Worm (Caenorhabditis elegans) whole organism, L3 larva: ENCODE measurements around the gene ogdh-2.

Source experiments
- R02D3.7 ChIP-seq: fragments of 150-350 bp; optimal IDR thresholded peaks from 2 replicates; lab custom pipeline; 2014; ENCODE audit warnings: missing biosample characterization, missing genetic modification characterization
- ZK546.5 ChIP-seq: sonication (generic microtip); optimal IDR thresholded peaks from 2 replicates; lab custom pipeline; 2017; ENCODE audit warnings: missing biosample characterization, missing genetic modification characterization
- aly-2 ChIP-seq: fragments of 150-350 bp; optimal IDR thresholded peaks from 2 replicates; lab custom pipeline; 2014; ENCODE audit warnings: missing biosample characterization, missing genetic modification characterization
- ama-1 ChIP-seq: fragments of 150-350 bp; optimal IDR thresholded peaks from 2 replicates; lab custom pipeline; 2018
- ceh-16 ChIP-seq: sonication (generic microtip); optimal IDR thresholded peaks from 2 replicates; lab custom pipeline; 2017; ENCODE audit warnings: missing biosample characterization, missing genetic modification characterization
- ceh-28 ChIP-seq: fragments of 150-350 bp; optimal IDR thresholded peaks from 2 replicates; lab custom pipeline; 2014; ENCODE audit warnings: missing biosample characterization, missing genetic modification reagents, missing genetic modification characterization
- ceh-82 ChIP-seq: fragments of 150-350 bp; optimal IDR thresholded peaks from 2 replicates; lab custom pipeline; 2014; ENCODE audit warnings: missing biosample characterization, missing genetic modification characterization
- ceh-9 ChIP-seq: sonication (generic microtip); optimal IDR thresholded peaks from 2 replicates; lab custom pipeline; 2018; ENCODE audit warnings: missing biosample characterization, missing genetic modification characterization
- egl-5 ChIP-seq: fragments of 150-350 bp; optimal IDR thresholded peaks from 2 replicates; lab custom pipeline; 2017; ENCODE audit warnings: missing biosample characterization, missing genetic modification reagents, missing genetic modification characterization, inconsistent platforms
- elt-1 ChIP-seq: fragments of 150-350 bp; optimal IDR thresholded peaks from 2 replicates; lab custom pipeline; 2014; ENCODE audit warnings: missing biosample characterization, missing genetic modification characterization
- elt-3 ChIP-seq, 3 experiments: fragments of 150-350 bp in 1 of 3; sonication (generic microtip) in 2 of 3; optimal IDR thresholded peaks; 2 replicates in 2 of 3; 4 replicates in 1 of 3; lab custom pipeline; 2014 to 2017; ENCODE audit warnings: missing biosample characterization in 3 of 3, missing genetic modification characterization in 3 of 3
- eor-1 ChIP-seq, 2 experiments: fragments of 150-350 bp; optimal IDR thresholded peaks; 2 replicates each; lab custom pipeline; 2014 to 2018; ENCODE audit warnings: missing biosample characterization in 2 of 2, missing genetic modification characterization in 2 of 2
- fkh-10 ChIP-seq: sonication (generic microtip); optimal IDR thresholded peaks from 2 replicates; lab custom pipeline; 2017; ENCODE audit warnings: missing biosample characterization, missing genetic modification reagents, missing genetic modification characterization
- fkh-2 ChIP-seq: fragments of 150-350 bp; optimal IDR thresholded peaks from 2 replicates; lab custom pipeline; 2014; ENCODE audit warnings: missing biosample characterization, missing genetic modification reagents, missing genetic modification characterization
- fos-1 ChIP-seq: fragments of 150-350 bp; optimal IDR thresholded peaks from 2 replicates; lab custom pipeline; 2014; ENCODE audit warnings: missing biosample characterization, missing genetic modification characterization
- hmg-11 ChIP-seq: sonication (generic microtip); optimal IDR thresholded peaks from 2 replicates; lab custom pipeline; 2016; ENCODE audit warnings: missing genetic modification characterization, missing compliant biosample characterization
- lin-15B ChIP-seq: fragments of 150-350 bp; optimal IDR thresholded peaks from 2 replicates; lab custom pipeline; 2014; ENCODE audit warnings: missing biosample characterization, missing genetic modification characterization
- lsy-12 ChIP-seq: sonication (generic microtip); optimal IDR thresholded peaks from 2 replicates; lab custom pipeline; 2016; ENCODE audit warnings: mild to moderate bottlenecking, missing genetic modification characterization, missing compliant biosample characterization
- mdl-1 ChIP-seq: fragments of 150-350 bp; optimal IDR thresholded peaks from 2 replicates; lab custom pipeline; 2014; ENCODE audit warnings: missing biosample characterization, missing genetic modification characterization
- mml-1 ChIP-seq: fragments of 150-350 bp; sonication (generic microtip); optimal IDR thresholded peaks from 3 replicates; lab custom pipeline; 2014; ENCODE audit warnings: missing biosample characterization, missing genetic modification characterization
- nfya-1 ChIP-seq: sonication (generic microtip); optimal IDR thresholded peaks from 2 replicates; lab custom pipeline; 2017; ENCODE audit warnings: missing genetic modification characterization, mild to moderate bottlenecking, missing compliant biosample characterization, antibody characterized with exemption, moderate library complexity; ENCODE audit not compliant: insufficient read depth
- nhr-12 ChIP-seq: fragments of 150-350 bp; optimal IDR thresholded peaks from 2 replicates; lab custom pipeline; 2014; ENCODE audit warnings: missing biosample characterization, missing genetic modification characterization
- nhr-23 ChIP-seq: fragments of 150-350 bp; optimal IDR thresholded peaks from 2 replicates; lab custom pipeline; 2014; ENCODE audit warnings: missing biosample characterization, missing genetic modification reagents, missing genetic modification characterization
- nhr-25 ChIP-seq: sonication (generic microtip); optimal IDR thresholded peaks from 2 replicates; lab custom pipeline; 2017; ENCODE audit warnings: missing biosample characterization, missing genetic modification characterization
- nhr-28 ChIP-seq: fragments of 150-350 bp; optimal IDR thresholded peaks from 2 replicates; lab custom pipeline; 2014; ENCODE audit warnings: missing biosample characterization, missing genetic modification characterization
- nhr-43 ChIP-seq: sonication (generic microtip); optimal IDR thresholded peaks from 2 replicates; lab custom pipeline; 2016; ENCODE audit warnings: mild to moderate bottlenecking, missing genetic modification characterization, missing compliant biosample characterization; ENCODE audit not compliant: poor library complexity, severe bottlenecking
- nhr-67 ChIP-seq: fragments of 150-350 bp; optimal IDR thresholded peaks from 2 replicates; lab custom pipeline; 2014; ENCODE audit warnings: missing biosample characterization, missing genetic modification characterization
- nhr-76 ChIP-seq: fragments of 150-350 bp; sonication (generic microtip); optimal IDR thresholded peaks from 5 replicates; lab custom pipeline; 2014; ENCODE audit warnings: missing biosample characterization, missing genetic modification characterization
- nhr-77 ChIP-seq: fragments of 150-350 bp; optimal IDR thresholded peaks from 2 replicates; lab custom pipeline; 2014; ENCODE audit warnings: missing biosample characterization, missing genetic modification characterization
- pha-4 ChIP-seq: fragments of 150-350 bp; optimal IDR thresholded peaks from 2 replicates; lab custom pipeline; 2014; ENCODE audit warnings: missing biosample characterization, missing genetic modification reagents, missing genetic modification characterization
- pqm-1 ChIP-seq: fragments of 150-350 bp; optimal IDR thresholded peaks from 2 replicates; lab custom pipeline; 2017; ENCODE audit warnings: missing biosample characterization, missing genetic modification characterization, inconsistent platforms
- tbx-2 ChIP-seq: sonication (generic microtip); optimal IDR thresholded peaks from 2 replicates; lab custom pipeline; 2016; ENCODE audit warnings: mild to moderate bottlenecking, missing genetic modification characterization, missing compliant biosample characterization
- unc-39 ChIP-seq: sonication (generic microtip); optimal IDR thresholded peaks from 4 replicates; lab custom pipeline; 2017; ENCODE audit warnings: missing biosample characterization, missing genetic modification characterization
- zag-1 ChIP-seq: fragments of 150-350 bp; optimal IDR thresholded peaks from 2 replicates; lab custom pipeline; 2014; ENCODE audit warnings: missing biosample characterization, missing genetic modification characterization
- ztf-11 ChIP-seq: fragments of 150-350 bp; optimal IDR thresholded peaks from 2 replicates; lab custom pipeline; 2014; ENCODE audit warnings: missing biosample characterization, missing genetic modification characterization

The ogdh-2 gene

DNA sequence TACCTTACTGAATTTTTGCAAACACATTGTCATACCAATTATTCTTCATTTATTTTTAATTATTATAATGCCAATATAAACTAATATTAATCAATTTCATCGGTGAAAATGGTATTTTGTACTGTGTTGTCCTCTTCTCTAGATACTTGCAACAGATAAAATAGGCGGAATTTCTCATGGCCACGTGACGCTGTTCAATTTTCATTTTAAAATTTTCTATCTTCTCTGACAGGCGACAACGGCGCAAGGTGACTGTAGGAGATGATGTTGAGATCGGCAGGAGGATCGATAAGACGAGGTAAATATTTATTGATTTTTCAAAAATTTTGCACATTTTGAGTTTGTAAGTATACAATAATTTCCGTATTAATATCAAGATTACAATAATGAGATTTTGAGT is at the start of gene ogdh-2:
Gene ogdh-2 (plus strand): TSS at position 233 of the 400 bp plus-strand sequence.
- TF ChIP-seq nhr-25 (tag; lab: Kevin White, UChicago) (peak; percentile 12), mdl-1 (tag; lab: Kevin White, UChicago) (no peak), elt-1 (tag; lab: Kevin White, UChicago) (peak; percentile 7), pqm-1 (tag; lab: Kevin White, UChicago) (no peak), nhr-43 (tag; lab: Kevin White, UChicago) (no peak), unc-39 (tag; lab: Kevin White, UChicago) (no peak), ceh-16 (tag; lab: Kevin White, UChicago) (no peak), eor-1 (tag; optimal IDR thresholded peaks at IDR 0.05; lab: Kevin White, UChicago) (no peak), ceh-28 (peak; percentile 34), ZK546.5 (no peak)

DNA sequence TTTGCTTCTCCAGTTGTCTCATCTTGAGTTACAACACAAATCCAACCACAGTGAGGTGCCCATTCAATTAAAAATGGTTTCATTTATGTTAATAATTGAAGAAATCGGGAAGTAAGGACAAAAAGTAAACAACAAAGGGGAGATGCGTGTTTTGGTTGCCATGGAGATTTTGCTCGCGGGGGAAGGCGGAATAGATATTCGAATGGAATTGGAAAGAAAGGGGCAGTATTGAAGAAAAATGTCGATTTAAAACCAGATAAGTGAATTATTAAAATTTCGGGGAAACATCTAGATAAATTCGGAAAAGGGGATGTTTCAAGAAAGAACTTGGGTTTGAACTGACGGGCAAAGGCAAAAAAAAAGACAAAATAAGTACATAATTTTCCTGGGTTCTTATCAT is 43.7 kb upstream of the ogdh-2 start, which contains the start of gene che-11:
Gene che-11 (minus strand): TSS at position 101 of the 400 bp plus-strand sequence.
- no peak for TF ChIP-seq nhr-77 (tag; lab: Kevin White, UChicago)
- no peak for TF ChIP-seq mdl-1 (tag; lab: Kevin White, UChicago)
- no peak for TF ChIP-seq elt-3 (tag; optimal IDR thresholded peaks at IDR 0.05; lab: Kevin White, UChicago)
- TF ChIP-seq ZK546.5, result no peak
- TF ChIP-seq nhr-28, result no peak
- TF ChIP-seq nhr-67 (tag; lab: Kevin White, UChicago), result no peak
- no peak for TF ChIP-seq lin-15B (tag; lab: Kevin White, UChicago)
- no peak for TF ChIP-seq ceh-9 (tag; lab: Kevin White, UChicago)
- TF ChIP-seq ama-1 (lab: Kevin White, UChicago), result no peak
- no peak for TF ChIP-seq nfya-1
- no peak for TF ChIP-seq egl-5
- TF ChIP-seq zag-1, result no peak
- TF ChIP-seq nhr-76 (tag; lab: Kevin White, UChicago), result no peak
- no peak for TF ChIP-seq mml-1 (tag; lab: Kevin White, UChicago)
- TF ChIP-seq fos-1 (tag; lab: Kevin White, UChicago), result no peak
- TF ChIP-seq eor-1 (tag; optimal IDR thresholded peaks at IDR 0.05; lab: Kevin White, UChicago), result no peak
- no peak for TF ChIP-seq ztf-11 (tag; lab: Kevin White, UChicago)
- no peak for TF ChIP-seq tbx-2 (tag; lab: Kevin White, UChicago)

DNA sequence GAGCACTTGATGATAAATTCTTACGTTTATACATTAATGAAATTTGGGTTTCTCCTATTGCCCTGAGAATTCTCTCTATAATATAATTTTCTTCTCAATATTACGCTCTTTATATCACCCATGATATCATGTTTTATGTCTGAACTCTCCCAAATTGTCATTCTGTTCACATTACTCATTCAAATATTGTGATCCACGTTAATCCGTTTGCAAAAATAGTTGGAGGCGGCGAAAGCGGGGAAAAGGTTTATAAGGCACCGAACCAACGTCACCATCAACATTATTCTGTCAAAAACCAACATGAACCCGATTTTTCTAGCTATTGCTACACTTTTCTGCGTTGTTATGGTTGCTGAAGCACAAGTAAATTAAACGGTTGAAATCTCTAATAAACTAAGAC is 41.5 kb upstream of the ogdh-2 start, which contains the start of gene C27A7.8:
Gene C27A7.8 (plus strand): TSS at position 301 of the 400 bp plus-strand sequence.
- TF ChIP-seq ceh-82 (tag; lab: Kevin White, UChicago) (no peak), ama-1 (lab: Kevin White, UChicago) (no peak), R02D3.7 (no peak), pha-4 (tag; lab: Kevin White, UChicago) (no peak), eor-1 (tag; optimal IDR thresholded peaks at IDR 0.05; lab: Kevin White, UChicago) (no peak), ztf-11 (tag; lab: Kevin White, UChicago) (no peak), lsy-12 (no peak), zag-1 (no peak), ceh-9 (tag; lab: Kevin White, UChicago) (no peak), nhr-77 (tag; lab: Kevin White, UChicago) (no peak)

DNA sequence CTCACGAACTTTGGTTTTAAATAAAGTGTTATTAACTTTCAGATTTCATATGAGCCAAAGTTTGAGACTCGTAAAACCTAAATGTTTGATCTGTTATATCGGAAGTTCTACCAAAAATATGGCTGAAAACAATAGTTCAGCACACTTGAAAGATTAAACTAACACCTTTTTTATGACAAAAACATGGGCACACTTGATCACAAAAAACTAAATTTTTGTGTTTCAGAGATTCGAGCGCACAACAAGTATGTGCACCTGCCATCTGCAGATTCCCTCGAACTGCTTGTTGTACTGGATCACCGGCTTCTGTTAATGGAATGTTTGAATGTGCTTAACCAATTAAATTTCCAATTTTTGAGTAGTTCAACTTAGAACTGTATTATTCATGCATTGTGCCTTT is 40.5 kb upstream of the ogdh-2 start:
- no peak for TF ChIP-seq mdl-1 (tag; lab: Kevin White, UChicago)
- TF ChIP-seq fos-1 (tag; lab: Kevin White, UChicago), result no peak
- no peak for TF ChIP-seq aly-2 (tag; lab: Kevin White, UChicago)
- TF ChIP-seq ZK546.5, result no peak
- no peak for TF ChIP-seq hmg-11 (tag; lab: Kevin White, UChicago)
- no peak for TF ChIP-seq lin-15B (tag; lab: Kevin White, UChicago)
- TF ChIP-seq fkh-10 (GFP tag; lab: Kevin White, UChicago), result no peak
- TF ChIP-seq nhr-12 (tag; lab: Kevin White, UChicago), result no peak
- TF ChIP-seq ztf-11 (tag; lab: Kevin White, UChicago), result no peak
- TF ChIP-seq ceh-28, result no peak
- TF ChIP-seq ceh-9 (tag; lab: Kevin White, UChicago), result no peak
- no peak for TF ChIP-seq pqm-1 (tag; lab: Kevin White, UChicago)
- TF ChIP-seq fkh-2 (tag; lab: Kevin White, UChicago), result no peak
- TF ChIP-seq nhr-23 (tag; lab: Kevin White, UChicago), result no peak
